Fruit fly (Drosophila melanogaster): ENCODE measurements around the gene CG16800.
A peak's percentile ranks its signal among the peaks of the same experiment; 100 is the strongest.

Gene CG16800

DNA sequence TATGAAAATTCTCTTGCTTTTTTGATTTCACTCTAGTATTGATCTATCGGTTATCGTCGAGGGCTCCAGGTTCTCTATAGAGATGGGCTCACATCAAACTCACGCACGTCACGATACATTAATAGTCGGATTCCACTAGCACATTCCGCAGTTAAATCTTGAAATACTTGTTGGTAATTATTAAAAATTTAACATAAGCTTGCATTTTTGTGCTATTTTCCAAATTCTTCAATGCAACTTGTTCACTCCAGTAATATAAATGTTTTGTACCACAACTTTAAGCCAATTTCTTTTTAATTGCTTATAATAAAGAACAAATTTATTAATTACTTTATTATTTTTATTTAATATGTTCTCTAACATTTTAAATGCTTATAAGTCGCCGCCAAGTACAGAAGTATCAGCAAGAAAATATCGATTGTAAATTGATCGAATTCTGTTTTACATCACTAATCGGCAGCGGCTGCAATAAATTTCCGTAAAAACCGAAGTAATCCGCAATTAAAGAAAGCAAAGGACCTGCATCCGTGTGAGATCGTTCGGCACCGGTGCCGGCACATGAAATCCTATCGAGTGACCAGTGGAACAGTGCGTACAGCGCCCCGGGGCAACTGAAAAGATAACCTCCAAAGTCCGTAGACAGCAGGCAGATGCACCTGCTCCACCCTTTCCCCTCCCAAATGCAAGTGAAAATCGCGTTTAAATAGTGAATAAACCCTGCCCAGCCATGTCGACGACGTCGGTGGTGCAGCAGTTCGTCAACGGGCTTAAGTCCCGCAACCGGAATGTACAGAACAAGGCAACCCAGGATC is 37.9 kb downstream of the CG16800 start, which contains the start of the genes Vha68-1 and mTor:
TSS of gene Vha68-1 (minus strand) at position 49 of the 812 bp plus-strand sequence.
TSS of gene mTor (plus strand) at position 422 of the 812 bp plus-strand sequence.
- TF ChIP-seq fd96Ca (GFP tag; IDR thresholded peaks at IDR 0.05) (peak; percentile 70; the same call in 2 of the 3 replicates), CG17806 (tag; optimal IDR thresholded peaks at IDR 0.05) (peak; percentile 69), CG8159 (tag; optimal IDR thresholded peaks at IDR 0.05) (peak; percentile 76), Ets98B (GFP tag; IDR thresholded peaks at IDR 0.05) (peak; percentile 73), CG13204 (GFP tag; optimal IDR thresholded peaks at IDR 0.05) (no peak), Snoo (tag; optimal IDR thresholded peaks at IDR 0.05) (peak; percentile 62), CG10348 (GFP tag; IDR thresholded peaks at IDR 0.05) (no peak), CG34367 (tag; optimal IDR thresholded peaks at IDR 0.05) (peak; percentile 66), rn (GFP tag; IDR thresholded peaks at IDR 0.05) (peak; percentile 76; the same call in 1 of the 2 replicates), CG4496 (GFP tag; IDR thresholded peaks at IDR 0.05) (peak; percentile 86), CG15710 (tag; optimal IDR thresholded peaks at IDR 0.05) (peak; percentile 73), D1 (tag; optimal IDR thresholded peaks at IDR 0.05) (no peak), gl (tag; optimal IDR thresholded peaks at IDR 0.05) (no peak), Pif1A (GFP tag; optimal IDR thresholded peaks at IDR 0.05) (no peak), CG9948 (tag; optimal IDR thresholded peaks at IDR 0.05) (peak; percentile 79), CG12605 (GFP tag; IDR thresholded peaks at IDR 0.05) (peak; percentile 40; the same call in 1 of the 2 replicates), CG8301 (tag; optimal IDR thresholded peaks at IDR 0.05) (no peak), CG14655 (GFP tag; optimal IDR thresholded peaks at IDR 0.05) (no peak), CG32121 (GFP tag; IDR thresholded peaks at IDR 0.05) (peak; percentile 70), EcR (GFP tag; optimal IDR thresholded peaks at IDR 0.05) (no peak), Pif1B (GFP tag; optimal IDR thresholded peaks at IDR 0.05) (no peak)

DNA sequence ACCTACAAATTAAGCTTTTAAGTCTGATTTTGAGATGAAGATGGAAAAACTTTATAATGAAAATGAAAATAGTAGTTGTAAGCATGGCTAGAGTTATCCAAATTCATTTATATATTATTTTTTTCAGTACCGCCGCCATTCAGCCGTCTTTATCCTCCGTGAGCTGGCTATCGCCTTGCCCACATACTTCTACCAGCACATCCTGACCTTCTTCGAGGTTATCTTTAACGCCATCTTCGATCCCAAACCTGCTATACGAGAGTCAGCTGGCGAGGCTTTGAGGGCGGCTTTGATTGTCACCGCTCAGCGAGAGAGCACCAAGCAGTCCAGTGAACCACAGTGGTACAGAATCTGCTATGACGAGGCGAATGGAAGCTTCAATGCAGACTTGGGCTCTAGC is 38.9 kb downstream of the CG16800 start:
- TF ChIP-seq rn (GFP tag; IDR thresholded peaks at IDR 0.05): no peak
- no peak for TF ChIP-seq CG32121 (GFP tag; IDR thresholded peaks at IDR 0.05)
- TF ChIP-seq CG9948 (tag; optimal IDR thresholded peaks at IDR 0.05): no peak

DNA sequence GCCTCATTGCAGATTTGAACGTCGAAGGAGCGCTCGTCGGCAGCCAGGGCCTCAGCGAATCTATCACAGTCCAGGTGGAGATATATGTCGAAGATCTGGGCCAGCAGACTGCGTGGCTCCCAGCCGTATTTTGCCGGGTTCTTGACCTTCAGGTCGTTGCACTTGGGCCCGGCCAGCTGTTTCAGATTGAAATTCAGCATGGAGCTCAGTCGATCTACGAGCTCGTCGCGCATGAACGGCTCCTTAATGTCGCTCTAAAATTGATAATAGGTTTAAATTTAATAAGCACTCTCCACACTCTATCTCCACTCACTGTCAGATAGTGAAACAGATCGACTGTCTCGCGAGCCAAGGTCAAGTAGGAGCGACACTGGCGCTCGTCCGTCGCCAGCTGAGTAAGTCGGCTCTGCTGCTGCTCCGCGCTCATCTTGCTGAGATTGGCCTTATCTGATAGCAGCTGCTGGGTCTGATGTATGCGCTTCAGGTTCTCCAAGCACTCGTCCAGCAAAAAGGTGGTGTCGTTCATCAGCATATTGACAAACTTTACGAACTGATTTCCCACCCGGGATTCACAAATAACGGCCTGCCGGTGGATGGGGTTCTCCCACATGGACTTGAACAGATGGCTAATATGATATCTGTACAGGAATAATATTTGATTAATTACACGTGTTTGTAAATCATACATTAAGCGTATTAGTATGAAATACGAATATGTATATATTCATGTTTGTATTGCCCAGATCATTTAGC is 47.8 kb downstream of the CG16800 start:
- TF ChIP-seq EcR (GFP tag; optimal IDR thresholded peaks at IDR 0.05) (peak; percentile 89), CG8301 (tag; optimal IDR thresholded peaks at IDR 0.05) (no peak)

Measured in whole organism, pupa.